Fruit fly (Drosophila melanogaster) whole organism, pupa: ENCODE results near the gene Sec16.

Experiments
- D1 ChIP-seq: fragments of 200-800 bp; sonication (Bioruptor generic); optimal IDR thresholded peaks from 2 replicates; lab custom pipeline; 2018; ENCODE audit warnings: missing biosample characterization, mild to moderate bottlenecking, missing genetic modification characterization, moderate library complexity
- EcR ChIP-seq: fragments of 200-800 bp; sonication (Bioruptor generic); optimal IDR thresholded peaks from 3 replicates; lab custom pipeline; 2019; ENCODE audit warnings: missing biosample characterization, missing genetic modification characterization, mild to moderate bottlenecking, moderate library complexity, missing genetic modification reagents
- fd96Ca ChIP-seq: fragments of 200-800 bp; sonication (Bioruptor generic); IDR thresholded peaks from 3 replicates; pipeline ENCODE4 v1.3.6; 2022; ENCODE audit warnings: missing biosample characterization, missing genetic modification characterization
- gl ChIP-seq: fragments of 200-800 bp; sonication (Bioruptor generic); optimal IDR thresholded peaks from 2 replicates; lab custom pipeline; 2018; ENCODE audit warnings: missing biosample characterization, mild to moderate bottlenecking, missing genetic modification characterization
- rn ChIP-seq: fragments of 200-800 bp; sonication (Bioruptor generic); IDR thresholded peaks from 2 replicates; pipeline ENCODE4 v1.3.6; 2022; ENCODE audit warnings: missing biosample characterization, missing genetic modification characterization

DNA sequence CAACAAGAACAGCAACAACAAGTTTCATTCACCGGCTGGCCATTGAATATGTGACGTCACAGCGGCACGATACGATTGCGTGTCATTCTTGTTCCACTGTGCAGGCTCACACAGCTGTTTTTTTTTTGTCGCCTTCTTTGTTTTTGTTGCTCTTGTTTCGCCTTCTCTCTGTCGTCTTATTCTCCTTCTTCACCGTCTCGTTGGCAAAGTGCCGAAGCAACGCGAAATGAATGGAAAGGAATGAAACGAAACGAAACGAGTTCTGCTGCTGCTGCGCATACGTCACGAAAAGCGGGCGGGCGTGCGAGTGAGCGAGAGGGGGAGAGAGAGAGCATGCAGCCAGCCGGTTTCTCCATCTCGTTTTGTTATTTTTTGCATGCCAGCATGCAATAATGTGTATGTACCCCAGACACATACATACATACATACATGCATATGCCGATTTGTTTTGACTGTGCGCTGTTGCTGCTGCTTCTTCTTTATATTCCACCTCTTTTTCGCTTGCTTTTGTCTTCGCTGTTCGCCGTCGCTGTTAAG, 21.1 kb upstream of the Sec16 start:
- peak; percentile 91 for TF ChIP-seq fd96Ca (GFP tag; lab: Robert Waterston, UW)
- peak; percentile 76 for TF ChIP-seq rn (GFP tag; lab: Robert Waterston, UW)
- peak; percentile 85 for TF ChIP-seq EcR
- peak; percentile 61 for TF ChIP-seq D1 (tag; lab: Kevin White, UChicago)
- TF ChIP-seq gl (tag; lab: Kevin White, UChicago) = peak; percentile 98
